Worm (Caenorhabditis elegans) whole organism, L3 larva: ENCODE data around the gene C26H9A.3.

Source experiments
- elt-3 ChIP-seq, 3 experiments: fragments of 150-350 bp in 1 of 3; sonication (generic microtip) in 2 of 3; optimal IDR thresholded peaks; 2 replicates in 2 of 3; 4 replicates in 1 of 3; lab custom pipeline; 2014 to 2017; ENCODE audit warnings: missing biosample characterization in 3 of 3, missing genetic modification characterization in 3 of 3
- nfya-1 ChIP-seq: sonication (generic microtip); optimal IDR thresholded peaks from 2 replicates; lab custom pipeline; 2017; ENCODE audit warnings: missing genetic modification characterization, mild to moderate bottlenecking, missing compliant biosample characterization, antibody characterized with exemption, moderate library complexity; ENCODE audit not compliant: insufficient read depth
- pha-4 ChIP-seq: fragments of 150-350 bp; optimal IDR thresholded peaks from 2 replicates; lab custom pipeline; 2014; ENCODE audit warnings: missing biosample characterization, missing genetic modification reagents, missing genetic modification characterization
- pqm-1 ChIP-seq: fragments of 150-350 bp; optimal IDR thresholded peaks from 2 replicates; lab custom pipeline; 2017; ENCODE audit warnings: missing biosample characterization, missing genetic modification characterization, inconsistent platforms

DNA sequence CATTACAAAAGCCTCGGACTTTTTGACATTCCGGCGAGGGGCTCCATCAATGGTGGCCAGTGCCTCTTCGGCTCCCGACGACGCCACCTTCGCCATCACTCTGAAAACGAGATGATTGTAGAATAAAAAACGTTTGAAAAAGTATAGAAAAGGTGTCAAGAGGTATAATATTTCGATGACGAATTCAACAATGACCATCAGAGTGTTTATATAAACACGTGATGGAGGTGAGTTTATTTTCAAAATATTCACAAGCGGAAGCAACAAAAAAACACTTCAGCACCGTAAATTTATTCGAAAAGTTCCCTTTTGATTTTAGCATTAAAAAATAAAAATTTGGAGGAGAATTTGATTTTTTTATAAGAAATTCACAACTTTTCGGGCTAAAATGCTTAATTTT, 24.6 kb downstream of the C26H9A.3 start, which contains the start of gene efa-6:
- TF ChIP-seq pqm-1 (tag; lab: Kevin White, UChicago), result no peak
- no peak for TF ChIP-seq nfya-1 (tag; lab: Kevin White, UChicago)
- TF ChIP-seq pha-4 (tag; lab: Kevin White, UChicago), result no peak
- no peak for TF ChIP-seq elt-3 (tag; optimal IDR thresholded peaks at IDR 0.05; lab: Kevin White, UChicago)
